Fruit fly (Drosophila melanogaster) whole organism, embryonic: ENCODE results near the gene CG4854.

Experiments
- ATbp ChIP-seq: fragments of 200-800 bp; sonication (Bioruptor generic); optimal IDR thresholded peaks from 2 replicates; lab custom pipeline; 2017; ENCODE audit warnings: missing biosample characterization, mild to moderate bottlenecking, missing genetic modification characterization, missing genetic modification reagents
- Adf1 ChIP-seq: fragments of 200-800 bp; sonication (Bioruptor generic); IDR thresholded peaks from 2 replicates; pipeline ENCODE4 v1.3.6; 2022; ENCODE audit warnings: missing biosample characterization, missing genetic modification characterization
- Atf6 ChIP-seq: fragments of 200-800 bp; sonication (Bioruptor generic); IDR thresholded peaks from 2 replicates; pipeline ENCODE4 v1.3.6; 2022; ENCODE audit warnings: missing biosample characterization, missing genetic modification characterization
- BtbVII ChIP-seq: fragments of 200-800 bp; sonication (Bioruptor generic); optimal IDR thresholded peaks from 3 replicates; lab custom pipeline; 2017; ENCODE audit warnings: missing biosample characterization, mild to moderate bottlenecking, missing genetic modification characterization
- CG10959 ChIP-seq: fragments of 200-800 bp; sonication (Bioruptor generic); IDR thresholded peaks from 2 replicates; pipeline ENCODE4 v1.3.6; 2022; ENCODE audit warnings: missing biosample characterization, missing genetic modification characterization
- CG12104 ChIP-seq: fragments of 200-800 bp; sonication (Bioruptor generic); optimal IDR thresholded peaks from 3 replicates; lab custom pipeline; 2016; ENCODE audit warnings: missing biosample characterization, missing genetic modification characterization
- CG12219 ChIP-seq: fragments of 200-800 bp; sonication (Bioruptor generic); optimal IDR thresholded peaks from 3 replicates; lab custom pipeline; 2018; ENCODE audit warnings: missing biosample characterization, mild to moderate bottlenecking, missing genetic modification characterization
- CG1233 ChIP-seq: fragments of 200-800 bp; sonication (Bioruptor generic); optimal IDR thresholded peaks from 4 replicates; lab custom pipeline; 2018; ENCODE audit warnings: missing biosample characterization, mild to moderate bottlenecking, missing genetic modification characterization
- CG13624 ChIP-seq: fragments of 200-800 bp; sonication (Bioruptor generic); optimal IDR thresholded peaks from 2 replicates; lab custom pipeline; 2016; ENCODE audit warnings: missing biosample characterization, missing genetic modification characterization
- CG13894 ChIP-seq: fragments of 200-800 bp; sonication (Bioruptor generic); optimal IDR thresholded peaks from 3 replicates; lab custom pipeline; 2018; ENCODE audit warnings: missing biosample characterization, mild to moderate bottlenecking, missing genetic modification characterization, moderate library complexity
- CG14667 ChIP-seq: fragments of 200-800 bp; sonication (Bioruptor generic); IDR thresholded peaks from 2 replicates; pipeline ENCODE4 v1.3.6; 2022; ENCODE audit warnings: missing biosample characterization, missing genetic modification characterization
- CG15011 ChIP-seq: fragments of 200-800 bp; sonication (Bioruptor generic); optimal IDR thresholded peaks from 3 replicates; lab custom pipeline; 2018; ENCODE audit warnings: missing biosample characterization, mild to moderate bottlenecking, missing genetic modification characterization
- CG15479 ChIP-seq: fragments of 200-800 bp; sonication (Bioruptor generic); optimal IDR thresholded peaks from 3 replicates; lab custom pipeline; 2019; ENCODE audit warnings: missing biosample characterization, mild to moderate bottlenecking, missing genetic modification characterization, moderate library complexity
- CG16813 ChIP-seq: fragments of 200-800 bp; sonication (Bioruptor generic); IDR thresholded peaks from 3 replicates; pipeline ENCODE4 v1.3.6; 2022; ENCODE audit warnings: missing biosample characterization, missing genetic modification characterization; ENCODE audit not compliant: partially characterized antibody
- CG17612 ChIP-seq: fragments of 200-800 bp; sonication (Bioruptor generic); IDR thresholded peaks from 2 replicates; pipeline ENCODE4 v1.3.6; 2022; ENCODE audit warnings: missing biosample characterization, missing genetic modification characterization
- CG34224 ChIP-seq: fragments of 200-800 bp; sonication (Bioruptor generic); IDR thresholded peaks from 3 replicates; pipeline ENCODE4 v1.3.6; 2022; ENCODE audit warnings: missing biosample characterization, missing genetic modification characterization; ENCODE audit not compliant: partially characterized antibody
- CG6683 ChIP-seq: fragments of 200-800 bp; sonication (Bioruptor generic); optimal IDR thresholded peaks from 2 replicates; lab custom pipeline; 2017; ENCODE audit warnings: missing biosample characterization, mild to moderate bottlenecking, missing genetic modification characterization, missing genetic modification reagents
- CG6854 ChIP-seq: fragments of 200-800 bp; sonication (Bioruptor generic); optimal IDR thresholded peaks from 3 replicates; lab custom pipeline; 2017; ENCODE audit warnings: missing biosample characterization, mild to moderate bottlenecking, missing genetic modification characterization
- CG8924 ChIP-seq: fragments of 200-800 bp; optimal IDR thresholded peaks from 3 replicates; lab custom pipeline; 2019; ENCODE audit warnings: missing biosample characterization, mild to moderate bottlenecking, missing genetic modification characterization, moderate library complexity
- CG9932 ChIP-seq: fragments of 200-800 bp; sonication (Bioruptor generic); IDR thresholded peaks from 2 replicates; pipeline ENCODE4 v1.3.6; 2022; ENCODE audit warnings: missing biosample characterization, missing genetic modification characterization
- Camta ChIP-seq: fragments of 200-800 bp; sonication (Bioruptor generic); optimal IDR thresholded peaks from 2 replicates; lab custom pipeline; 2016; ENCODE audit warnings: missing biosample characterization, missing genetic modification characterization
- CkIIα-i1 ChIP-seq: fragments of 200-800 bp; sonication (Bioruptor generic); IDR thresholded peaks from 2 replicates; pipeline ENCODE4 v1.3.6; 2022; ENCODE audit warnings: missing biosample characterization, missing genetic modification characterization
- GATAe ChIP-seq: fragments of 200-800 bp; sonication (Bioruptor generic); conservative IDR thresholded peaks from 2 replicates; pipeline ENCODE4 v1.3.6; 2022; ENCODE audit warnings: missing biosample characterization, missing genetic modification characterization
- Gug ChIP-seq: fragments of 200-800 bp; sonication (Bioruptor generic); IDR thresholded peaks from 4 replicates; pipeline ENCODE4 v1.3.6; 2022; ENCODE audit warnings: missing biosample characterization, missing genetic modification characterization
- Hr51 ChIP-seq, 2 experiments: fragments of 200-800 bp; sonication (Bioruptor generic); optimal IDR thresholded peaks; 2 replicates in 1 of 2; 3 replicates in 1 of 2; lab custom pipeline; 2016 to 2018; ENCODE audit warnings: missing biosample characterization in 2 of 2, missing genetic modification characterization in 2 of 2, mild to moderate bottlenecking in 1 of 2, moderate library complexity in 1 of 2
- Hsf ChIP-seq: fragments of 200-800 bp; sonication (Bioruptor generic); optimal IDR thresholded peaks from 3 replicates; lab custom pipeline; 2016; ENCODE audit warnings: missing biosample characterization, missing genetic modification characterization
- Max ChIP-seq: fragments of 200-800 bp; sonication (Bioruptor generic); optimal IDR thresholded peaks from 2 replicates; lab custom pipeline; 2016; ENCODE audit warnings: missing biosample characterization, mild to moderate bottlenecking, missing genetic modification characterization
- Meics ChIP-seq: fragments of 200-800 bp; sonication (Bioruptor generic); optimal IDR thresholded peaks from 2 replicates; lab custom pipeline; 2017; ENCODE audit warnings: missing biosample characterization, mild to moderate bottlenecking, missing genetic modification characterization
- Optix ChIP-seq: fragments of 200-800 bp; sonication (Bioruptor generic); IDR thresholded peaks from 3 replicates; pipeline ENCODE4 v1.3.6; 2022; ENCODE audit warnings: missing biosample characterization, missing genetic modification characterization
- Usf ChIP-seq: fragments of 200-800 bp; sonication (Bioruptor generic); optimal IDR thresholded peaks from 2 replicates; lab custom pipeline; 2017; ENCODE audit warnings: missing genotype, missing biosample characterization, missing genetic modification characterization
- YL-1 ChIP-seq: fragments of 200-800 bp; sonication (Bioruptor generic); optimal IDR thresholded peaks from 3 replicates; lab custom pipeline; 2017; ENCODE audit warnings: missing biosample characterization, mild to moderate bottlenecking, missing genetic modification characterization
- caup ChIP-seq: fragments of 200-800 bp; sonication (Bioruptor generic); optimal IDR thresholded peaks from 3 replicates; lab custom pipeline; 2017; ENCODE audit warnings: missing biosample characterization, mild to moderate bottlenecking, missing genetic modification characterization, moderate library complexity; ENCODE audit not compliant: severe bottlenecking
- chn ChIP-seq: fragments of 200-800 bp; sonication (Bioruptor generic); optimal IDR thresholded peaks from 2 replicates; lab custom pipeline; 2016; ENCODE audit warnings: missing biosample characterization, missing genetic modification characterization
- croc ChIP-seq: fragments of 200-800 bp; sonication (Bioruptor generic); conservative IDR thresholded peaks from 3 replicates; pipeline ENCODE4 v1.3.6; 2022; ENCODE audit warnings: missing biosample characterization, missing genetic modification characterization
- crp ChIP-seq, 2 experiments: fragments of 200-800 bp; sonication (Bioruptor generic); optimal IDR thresholded peaks; 2 replicates in 1 of 2; 3 replicates in 1 of 2; lab custom pipeline; 2017; ENCODE audit warnings: missing biosample characterization in 2 of 2, missing genetic modification characterization in 2 of 2, mild to moderate bottlenecking in 1 of 2, moderate library complexity in 1 of 2
- dimm ChIP-seq: fragments of 200-800 bp; sonication (Bioruptor generic); IDR thresholded peaks from 2 replicates; pipeline ENCODE4 v1.3.6; 2022; ENCODE audit warnings: missing biosample characterization, missing genetic modification characterization
- gem ChIP-seq: fragments of 200-800 bp; sonication (Bioruptor generic); optimal IDR thresholded peaks from 2 replicates; lab custom pipeline; 2019; ENCODE audit warnings: missing biosample characterization, mild to moderate bottlenecking, missing genetic modification characterization, moderate library complexity
- grn ChIP-seq: fragments of 200-800 bp; sonication (Bioruptor generic); optimal IDR thresholded peaks from 3 replicates; lab custom pipeline; 2017; ENCODE audit warnings: missing biosample characterization, missing genetic modification characterization
- h ChIP-seq: fragments of >200 bp; optimal IDR thresholded peaks from 2 replicates; lab custom pipeline; 2017
- hb ChIP-seq: fragments of 200-800 bp; sonication (Bioruptor generic); IDR thresholded peaks from 3 replicates; pipeline ENCODE4 v1.3.6; 2022; ENCODE audit warnings: missing biosample characterization, missing genetic modification characterization; ENCODE audit not compliant: partially characterized antibody
- jing ChIP-seq: fragments of 200-800 bp; sonication (Bioruptor generic); optimal IDR thresholded peaks from 2 replicates; lab custom pipeline; 2018; ENCODE audit warnings: missing biosample characterization, mild to moderate bottlenecking, missing genetic modification characterization
- lov ChIP-seq, 2 experiments: fragments of 200-800 bp in 1 of 2; fragments of >200 bp in 1 of 2; sonication (Bioruptor generic) in 1 of 2; IDR thresholded peaks in 1 of 2; optimal IDR thresholded peaks in 1 of 2; 2 replicates in 1 of 2; 3 replicates in 1 of 2; pipeline versions ENCODE4 v1.3.6 to Lab custom; 2017 to 2022; ENCODE audit warnings: missing biosample characterization in 1 of 2, missing genetic modification characterization in 1 of 2
- odd ChIP-seq: fragments of 200-800 bp; sonication (Bioruptor generic); optimal IDR thresholded peaks from 2 replicates; lab custom pipeline; 2017; ENCODE audit warnings: missing biosample characterization, mild to moderate bottlenecking, missing genetic modification characterization
- sd ChIP-seq: fragments of 200-800 bp; sonication (Bioruptor generic); optimal IDR thresholded peaks from 3 replicates; lab custom pipeline; 2018; ENCODE audit warnings: missing biosample characterization, mild to moderate bottlenecking, missing genetic modification characterization, moderate library complexity
- stwl ChIP-seq: fragments of 200-800 bp; sonication (Bioruptor generic); optimal IDR thresholded peaks from 3 replicates; lab custom pipeline; 2018; ENCODE audit warnings: missing biosample characterization, mild to moderate bottlenecking, missing genetic modification characterization, moderate library complexity
- tna ChIP-seq: fragments of 200-800 bp; sonication (Bioruptor generic); IDR thresholded peaks from 2 replicates; pipeline ENCODE4 v1.3.6; 2022; ENCODE audit warnings: missing biosample characterization, missing genetic modification characterization; ENCODE audit not compliant: partially characterized antibody
- toy ChIP-seq: fragments of 200-800 bp; sonication (Bioruptor generic); IDR thresholded peaks from 2 replicates; pipeline ENCODE4 v1.3.6; 2022; ENCODE audit warnings: missing biosample characterization, missing genetic modification characterization
- zfh1 ChIP-seq: fragments of 200-800 bp; sonication (Bioruptor generic); IDR thresholded peaks from 3 replicates; pipeline ENCODE4 v1.3.6; 2022; ENCODE audit warnings: missing biosample characterization, missing genetic modification characterization

CG4854 gene

dm6 chr3R:20021152-20021769 is 6.6 kb upstream of the CG4854 start, which contains the start of the genes PIG-L and psidin (continued):
- 0 out of 2 replicates have a peak, but pooled peaks have one; percentile 11 for TF ChIP-seq Atf6
- TF ChIP-seq Max (GFP tag; lab: Kevin White, UChicago), result peak; percentile 57
- peak; percentile 14 for TF ChIP-seq CG15479 (GFP tag; lab: Kevin White, UChicago)
- TF ChIP-seq Camta (GFP tag; lab: Kevin White, UChicago), result peak; percentile 77
- peak; percentile 83 for TF ChIP-seq sd (tag; lab: Kevin White, UChicago)
- 0 out of 2 replicates have a peak, but pooled peaks have one; percentile 37 for TF ChIP-seq toy (GFP tag; lab: Robert Waterston, UW)
- peak; percentile 74 for TF ChIP-seq odd (GFP tag; lab: Kevin White, UChicago)
- TF ChIP-seq Gug (GFP tag; lab: Robert Waterston, UW), result peak; percentile 63; the same call in 2 of the 4 replicates
- no peak for TF ChIP-seq CkIIα-i1
- peak; percentile 80; the same call in 1 of the 2 replicates for TF ChIP-seq CG9932
- peak; percentile 69 for TF ChIP-seq CG1233
- TF ChIP-seq caup, result peak; percentile 70
- TF ChIP-seq YL-1 (GFP tag; lab: Kevin White, UChicago), result peak; percentile 59
- TF ChIP-seq hb (GFP tag; lab: Robert Waterston, UW), result peak; percentile 91
- peak; percentile 47; the same call in 1 of the 2 replicates for TF ChIP-seq Adf1 (GFP tag; lab: Robert Waterston, UW)
- TF ChIP-seq crp (GFP tag; optimal IDR thresholded peaks at IDR 0.05; lab: Kevin White, UChicago), result peak; percentile 80 to 95
- peak; percentile 52; the same call in 1 of the 3 replicates for TF ChIP-seq croc (GFP tag; lab: Robert Waterston, UW)
- TF ChIP-seq dimm, result 0 out of 2 replicates have a peak, but pooled peaks have one; percentile 6
- peak; percentile 67 for TF ChIP-seq Usf (GFP tag; lab: Kevin White, UChicago)
- peak; percentile 93 for TF ChIP-seq gem
- TF ChIP-seq CG12104 (GFP tag; lab: Kevin White, UChicago), result peak; percentile 78
- TF ChIP-seq GATAe (GFP tag; lab: Robert Waterston, UW), result peak; percentile 22; the same call in 1 of the 2 replicates
- peak; percentile 84 for TF ChIP-seq chn (GFP tag; lab: Kevin White, UChicago)
- TF ChIP-seq CG13624 (GFP tag; lab: Kevin White, UChicago), result peak; percentile 81
- TF ChIP-seq CG12219, result peak; percentile 47
- TF ChIP-seq jing (GFP tag; lab: Kevin White, UChicago), result peak; percentile 60
- peak; percentile 97 for TF ChIP-seq CG16813 (GFP tag; lab: Robert Waterston, UW)
- peak; percentile 38 for TF ChIP-seq stwl (tag; lab: Kevin White, UChicago)
- TF ChIP-seq zfh1 (GFP tag; lab: Robert Waterston, UW), result peak; percentile 68; the same call in 2 of the 3 replicates
- TF ChIP-seq grn (GFP tag; lab: Kevin White, UChicago), result peak; percentile 6
- peak; percentile 89 for TF ChIP-seq Hsf (GFP tag; lab: Kevin White, UChicago)
- peak; percentile 38; the same call in 1 of the 3 replicates for TF ChIP-seq Optix (GFP tag; lab: Robert Waterston, UW)
- TF ChIP-seq ATbp (GFP tag; lab: Kevin White, UChicago), result peak; percentile 18
- no peak for TF ChIP-seq CG6683 (GFP tag; lab: Kevin White, UChicago)
- TF ChIP-seq CG17612 (GFP tag; lab: Robert Waterston, UW), result no peak
- TF ChIP-seq CG8924 (tag; lab: Kevin White, UChicago), result peak; percentile 85
- TF ChIP-seq CG6854 (GFP tag; lab: Kevin White, UChicago), result no peak
- no peak for TF ChIP-seq CG13894 (tag; lab: Kevin White, UChicago)
- TF ChIP-seq tna (GFP tag; lab: Robert Waterston, UW), result peak; percentile 78
- TF ChIP-seq BtbVII (GFP tag; lab: Kevin White, UChicago), result peak; percentile 21
- peak; percentile 75 for TF ChIP-seq Meics (GFP tag; lab: Kevin White, UChicago)
- TF ChIP-seq h (lab: Kevin White, UChicago), result no peak
- TF ChIP-seq CG15011, result no peak
- TF ChIP-seq CG14667, result peak; percentile 21; the same call in 1 of the 2 replicates
- TF ChIP-seq CG10959, result peak; percentile 40; the same call in 1 of the 2 replicates
- peak; percentile 77 to 91 for TF ChIP-seq Hr51 (GFP tag; optimal IDR thresholded peaks at IDR 0.05; lab: Kevin White, UChicago)
- TF ChIP-seq lov (optimal IDR thresholded peaks at IDR 0.05; lab: Kevin White, UChicago), result no peak
- peak; percentile 41; the same call in 1 of the 3 replicates for TF ChIP-seq lov (GFP tag; IDR thresholded peaks at IDR 0.05; lab: Robert Waterston, UW)
- TF ChIP-seq CG34224 (GFP tag; lab: Robert Waterston, UW), result peak; percentile 96
